Worm (Caenorhabditis elegans) whole organism, L3 larva: ENCODE measurements around the gene C04E6.5.
A peak's percentile ranks its signal among the peaks of the same experiment; 100 is the strongest.

Experiments
- R02D3.7 ChIP-seq: fragments of 150-350 bp; optimal IDR thresholded peaks from 2 replicates; lab custom pipeline; 2014; ENCODE audit warnings: missing biosample characterization, missing genetic modification characterization
- ZK546.5 ChIP-seq: sonication (generic microtip); optimal IDR thresholded peaks from 2 replicates; lab custom pipeline; 2017; ENCODE audit warnings: missing biosample characterization, missing genetic modification characterization
- ama-1 ChIP-seq: fragments of 150-350 bp; optimal IDR thresholded peaks from 2 replicates; lab custom pipeline; 2018
- ceh-16 ChIP-seq: sonication (generic microtip); optimal IDR thresholded peaks from 2 replicates; lab custom pipeline; 2017; ENCODE audit warnings: missing biosample characterization, missing genetic modification characterization
- ceh-28 ChIP-seq: fragments of 150-350 bp; optimal IDR thresholded peaks from 2 replicates; lab custom pipeline; 2014; ENCODE audit warnings: missing biosample characterization, missing genetic modification reagents, missing genetic modification characterization
- ceh-82 ChIP-seq: fragments of 150-350 bp; optimal IDR thresholded peaks from 2 replicates; lab custom pipeline; 2014; ENCODE audit warnings: missing biosample characterization, missing genetic modification characterization
- ceh-9 ChIP-seq: sonication (generic microtip); optimal IDR thresholded peaks from 2 replicates; lab custom pipeline; 2018; ENCODE audit warnings: missing biosample characterization, missing genetic modification characterization
- daf-12 ChIP-seq: fragments of 150-350 bp; optimal IDR thresholded peaks from 2 replicates; lab custom pipeline; 2014; ENCODE audit warnings: missing biosample characterization, missing genetic modification reagents, missing genetic modification characterization
- egl-27 ChIP-seq: sonication (generic microtip); optimal IDR thresholded peaks from 4 replicates; lab custom pipeline; 2017; ENCODE audit warnings: missing biosample characterization, missing genetic modification reagents, missing genetic modification characterization
- egl-5 ChIP-seq: fragments of 150-350 bp; optimal IDR thresholded peaks from 2 replicates; lab custom pipeline; 2017; ENCODE audit warnings: missing biosample characterization, missing genetic modification reagents, missing genetic modification characterization, inconsistent platforms
- elt-1 ChIP-seq: fragments of 150-350 bp; optimal IDR thresholded peaks from 2 replicates; lab custom pipeline; 2014; ENCODE audit warnings: missing biosample characterization, missing genetic modification characterization
- elt-2 ChIP-seq: sonication (generic microtip); optimal IDR thresholded peaks from 2 replicates; lab custom pipeline; 2016; ENCODE audit warnings: missing genetic modification reagents, mild to moderate bottlenecking, missing genetic modification characterization, missing compliant biosample characterization
- eor-1 ChIP-seq, 2 experiments: fragments of 150-350 bp; optimal IDR thresholded peaks; 2 replicates each; lab custom pipeline; 2014 to 2018; ENCODE audit warnings: missing biosample characterization in 2 of 2, missing genetic modification characterization in 2 of 2
- fkh-10 ChIP-seq: sonication (generic microtip); optimal IDR thresholded peaks from 2 replicates; lab custom pipeline; 2017; ENCODE audit warnings: missing biosample characterization, missing genetic modification reagents, missing genetic modification characterization
- fkh-2 ChIP-seq: fragments of 150-350 bp; optimal IDR thresholded peaks from 2 replicates; lab custom pipeline; 2014; ENCODE audit warnings: missing biosample characterization, missing genetic modification reagents, missing genetic modification characterization
- fos-1 ChIP-seq: fragments of 150-350 bp; optimal IDR thresholded peaks from 2 replicates; lab custom pipeline; 2014; ENCODE audit warnings: missing biosample characterization, missing genetic modification characterization
- hmg-11 ChIP-seq: sonication (generic microtip); optimal IDR thresholded peaks from 2 replicates; lab custom pipeline; 2016; ENCODE audit warnings: missing genetic modification characterization, missing compliant biosample characterization
- jun-1 ChIP-seq: fragments of 150-350 bp; optimal IDR thresholded peaks from 2 replicates; lab custom pipeline; 2014; ENCODE audit warnings: missing biosample characterization, missing genetic modification reagents, missing genetic modification characterization
- lin-15B ChIP-seq: fragments of 150-350 bp; optimal IDR thresholded peaks from 2 replicates; lab custom pipeline; 2014; ENCODE audit warnings: missing biosample characterization, missing genetic modification characterization
- lin-39 ChIP-seq: fragments of 150-350 bp; optimal IDR thresholded peaks from 2 replicates; lab custom pipeline; 2018; ENCODE audit warnings: missing biosample characterization, missing genetic modification reagents, missing genetic modification characterization
- lsy-12 ChIP-seq: sonication (generic microtip); optimal IDR thresholded peaks from 2 replicates; lab custom pipeline; 2016; ENCODE audit warnings: mild to moderate bottlenecking, missing genetic modification characterization, missing compliant biosample characterization
- mdl-1 ChIP-seq: fragments of 150-350 bp; optimal IDR thresholded peaks from 2 replicates; lab custom pipeline; 2014; ENCODE audit warnings: missing biosample characterization, missing genetic modification characterization
- mml-1 ChIP-seq: fragments of 150-350 bp; sonication (generic microtip); optimal IDR thresholded peaks from 3 replicates; lab custom pipeline; 2014; ENCODE audit warnings: missing biosample characterization, missing genetic modification characterization
- nfya-1 ChIP-seq: sonication (generic microtip); optimal IDR thresholded peaks from 2 replicates; lab custom pipeline; 2017; ENCODE audit warnings: missing genetic modification characterization, mild to moderate bottlenecking, missing compliant biosample characterization, antibody characterized with exemption, moderate library complexity; ENCODE audit not compliant: insufficient read depth
- nhr-11 ChIP-seq: fragments of 150-350 bp; optimal IDR thresholded peaks from 2 replicates; lab custom pipeline; 2014; ENCODE audit warnings: missing biosample characterization, missing genetic modification characterization
- nhr-12 ChIP-seq: fragments of 150-350 bp; optimal IDR thresholded peaks from 2 replicates; lab custom pipeline; 2014; ENCODE audit warnings: missing biosample characterization, missing genetic modification characterization
- nhr-23 ChIP-seq: fragments of 150-350 bp; optimal IDR thresholded peaks from 2 replicates; lab custom pipeline; 2014; ENCODE audit warnings: missing biosample characterization, missing genetic modification reagents, missing genetic modification characterization
- nhr-237 ChIP-seq: fragments of 150-350 bp; optimal IDR thresholded peaks from 2 replicates; lab custom pipeline; 2014; ENCODE audit warnings: missing biosample characterization, missing genetic modification characterization
- nhr-25 ChIP-seq: sonication (generic microtip); optimal IDR thresholded peaks from 2 replicates; lab custom pipeline; 2017; ENCODE audit warnings: missing biosample characterization, missing genetic modification characterization
- nhr-28 ChIP-seq: fragments of 150-350 bp; optimal IDR thresholded peaks from 2 replicates; lab custom pipeline; 2014; ENCODE audit warnings: missing biosample characterization, missing genetic modification characterization
- nhr-43 ChIP-seq: sonication (generic microtip); optimal IDR thresholded peaks from 2 replicates; lab custom pipeline; 2016; ENCODE audit warnings: mild to moderate bottlenecking, missing genetic modification characterization, missing compliant biosample characterization; ENCODE audit not compliant: poor library complexity, severe bottlenecking
- nhr-67 ChIP-seq: fragments of 150-350 bp; optimal IDR thresholded peaks from 2 replicates; lab custom pipeline; 2014; ENCODE audit warnings: missing biosample characterization, missing genetic modification characterization
- nhr-76 ChIP-seq: fragments of 150-350 bp; sonication (generic microtip); optimal IDR thresholded peaks from 5 replicates; lab custom pipeline; 2014; ENCODE audit warnings: missing biosample characterization, missing genetic modification characterization
- nhr-77 ChIP-seq: fragments of 150-350 bp; optimal IDR thresholded peaks from 2 replicates; lab custom pipeline; 2014; ENCODE audit warnings: missing biosample characterization, missing genetic modification characterization
- pha-4 ChIP-seq: fragments of 150-350 bp; optimal IDR thresholded peaks from 2 replicates; lab custom pipeline; 2014; ENCODE audit warnings: missing biosample characterization, missing genetic modification reagents, missing genetic modification characterization
- pqm-1 ChIP-seq: fragments of 150-350 bp; optimal IDR thresholded peaks from 2 replicates; lab custom pipeline; 2017; ENCODE audit warnings: missing biosample characterization, missing genetic modification characterization, inconsistent platforms
- sea-2 ChIP-seq: fragments of 150-350 bp; sonication (generic microtip); optimal IDR thresholded peaks from 4 replicates; lab custom pipeline; 2014; ENCODE audit warnings: missing biosample characterization, missing genetic modification reagents, missing genetic modification characterization
- skn-1 ChIP-seq: fragments of 150-350 bp; optimal IDR thresholded peaks from 2 replicates; lab custom pipeline; 2014; ENCODE audit warnings: missing biosample characterization, missing genetic modification characterization
- snpc-4 ChIP-seq: fragments of 150-350 bp; optimal IDR thresholded peaks from 2 replicates; lab custom pipeline; 2014; ENCODE audit warnings: missing biosample characterization, missing genetic modification characterization
- tbx-2 ChIP-seq: sonication (generic microtip); optimal IDR thresholded peaks from 2 replicates; lab custom pipeline; 2016; ENCODE audit warnings: mild to moderate bottlenecking, missing genetic modification characterization, missing compliant biosample characterization
- unc-39 ChIP-seq: sonication (generic microtip); optimal IDR thresholded peaks from 4 replicates; lab custom pipeline; 2017; ENCODE audit warnings: missing biosample characterization, missing genetic modification characterization
- unc-62 ChIP-seq: fragments of 150-350 bp; sonication (generic microtip); optimal IDR thresholded peaks from 4 replicates; lab custom pipeline; 2014; ENCODE audit warnings: missing biosample characterization, missing genetic modification reagents, missing genetic modification characterization
- zag-1 ChIP-seq: fragments of 150-350 bp; optimal IDR thresholded peaks from 2 replicates; lab custom pipeline; 2014; ENCODE audit warnings: missing biosample characterization, missing genetic modification characterization
- ztf-11 ChIP-seq: fragments of 150-350 bp; optimal IDR thresholded peaks from 2 replicates; lab custom pipeline; 2014; ENCODE audit warnings: missing biosample characterization, missing genetic modification characterization
- ztf-4 ChIP-seq: fragments of 150-350 bp; optimal IDR thresholded peaks from 2 replicates; lab custom pipeline; 2014; ENCODE audit warnings: missing biosample characterization, missing genetic modification characterization

Gene C04E6.5

ce11 chrV:5912426-5912825 lies 10.5 kb downstream of the C04E6.5 start, which contains the start of gene C04E6.13:
TSS of gene C04E6.13 (plus strand) at chrV:5912726.
- TF ChIP-seq ztf-4 (tag; lab: Kevin White, UChicago) (no peak), R02D3.7 (tag; lab: Kevin White, UChicago) (no peak), ceh-9 (no peak), hmg-11 (no peak), ZK546.5 (tag; lab: Kevin White, UChicago) (no peak), ztf-11 (tag; lab: Kevin White, UChicago) (no peak), lin-15B (tag; lab: Kevin White, UChicago) (no peak), lsy-12 (tag; lab: Kevin White, UChicago) (no peak), nhr-12 (tag; lab: Kevin White, UChicago) (no peak), nhr-67 (no peak), ama-1 (lab: Kevin White, UChicago) (no peak), egl-27 (tag; lab: Kevin White, UChicago) (no peak), nhr-23 (tag; lab: Kevin White, UChicago) (no peak), nhr-25 (tag; lab: Kevin White, UChicago) (no peak), daf-12 (tag; lab: Kevin White, UChicago) (no peak), snpc-4 (tag; lab: Kevin White, UChicago) (no peak), skn-1 (tag; lab: Kevin White, UChicago) (no peak), ceh-82 (tag; lab: Kevin White, UChicago) (no peak), fos-1 (tag; lab: Kevin White, UChicago) (no peak), egl-5 (no peak)

DNA sequence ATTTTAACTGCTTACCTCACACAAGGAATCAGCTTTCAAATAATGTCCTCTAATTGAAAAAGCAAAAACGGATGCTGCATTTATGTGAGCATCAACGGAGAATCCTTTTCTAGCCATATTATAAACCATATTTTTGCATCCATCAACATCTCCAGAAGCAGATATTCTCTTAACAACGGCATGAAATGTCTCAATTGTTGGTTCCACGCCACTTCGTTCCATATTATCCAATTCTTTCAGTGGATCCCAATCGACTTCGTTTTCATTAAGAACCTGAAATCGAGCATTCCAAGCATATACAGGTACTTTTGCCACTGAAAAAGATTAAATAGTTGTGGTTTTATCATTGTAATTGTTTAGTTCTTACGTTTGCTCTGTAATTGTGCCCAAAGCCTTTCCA lies 14.9 kb downstream of the C04E6.5 start:
- TF ChIP-seq nhr-77 (tag; lab: Kevin White, UChicago): no peak
- no peak for TF ChIP-seq eor-1 (tag; optimal IDR thresholded peaks at IDR 0.05; lab: Kevin White, UChicago)
- TF ChIP-seq mml-1: no peak
- no peak for TF ChIP-seq nhr-23 (tag; lab: Kevin White, UChicago)
- TF ChIP-seq daf-12 (tag; lab: Kevin White, UChicago): no peak
- no peak for TF ChIP-seq nhr-28 (tag; lab: Kevin White, UChicago)
- TF ChIP-seq ceh-16 (tag; lab: Kevin White, UChicago): no peak
- TF ChIP-seq unc-39 (tag; lab: Kevin White, UChicago): no peak
- TF ChIP-seq ceh-28 (tag; lab: Kevin White, UChicago): no peak
- TF ChIP-seq mdl-1: no peak
- no peak for TF ChIP-seq egl-5
- TF ChIP-seq nhr-25 (tag; lab: Kevin White, UChicago): no peak
- TF ChIP-seq ceh-9: no peak
- TF ChIP-seq pqm-1 (tag; lab: Kevin White, UChicago): no peak
- no peak for TF ChIP-seq fkh-2

DNA sequence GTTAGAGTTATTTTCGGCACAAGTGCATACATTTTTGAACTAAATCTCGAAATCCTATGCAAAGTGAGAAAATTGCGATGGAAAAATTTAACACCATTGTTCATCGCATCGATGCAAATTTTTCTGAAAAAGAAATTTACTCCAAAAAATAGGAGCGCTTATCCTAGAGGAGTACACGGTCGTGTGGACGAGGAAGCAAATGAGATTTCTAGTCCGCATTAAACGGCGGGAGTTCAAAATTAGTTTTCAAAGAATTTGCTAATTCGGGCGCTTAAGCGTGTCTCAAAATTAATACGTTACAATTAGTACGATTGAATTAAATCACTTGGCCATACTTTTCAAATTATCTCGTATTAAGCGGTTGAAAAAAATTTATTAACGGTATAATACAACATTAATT lies 15.8 kb downstream of the C04E6.5 start, which contains the start of gene lrpr-1:
TSS of gene lrpr-1 (minus strand) at position 185 of the 400 bp plus-strand sequence.
- TF ChIP-seq ama-1 (lab: Kevin White, UChicago) (no peak), nhr-12 (tag; lab: Kevin White, UChicago) (no peak), pha-4 (no peak), fkh-10 (no peak), R02D3.7 (tag; lab: Kevin White, UChicago) (peak; percentile 71), ceh-16 (tag; lab: Kevin White, UChicago) (no peak), unc-62 (no peak), snpc-4 (tag; lab: Kevin White, UChicago) (no peak), nhr-76 (peak; percentile 47), nhr-11 (no peak), fos-1 (tag; lab: Kevin White, UChicago) (no peak), nhr-23 (tag; lab: Kevin White, UChicago) (peak; percentile 82), egl-5 (peak; percentile 37), lsy-12 (tag; lab: Kevin White, UChicago) (peak; percentile 80), lin-39 (tag; lab: Kevin White, UChicago) (peak; percentile 34), nhr-43 (tag; lab: Kevin White, UChicago) (peak; percentile 95), elt-2 (tag; lab: Kevin White, UChicago) (no peak), eor-1 (tag; optimal IDR thresholded peaks at IDR 0.05; lab: Kevin White, UChicago) (no peak), skn-1 (tag; lab: Kevin White, UChicago) (peak; percentile 59), daf-12 (tag; lab: Kevin White, UChicago) (no peak), mdl-1 (no peak), lin-15B (tag; lab: Kevin White, UChicago) (peak; percentile 76), nhr-77 (tag; lab: Kevin White, UChicago) (no peak), ztf-4 (tag; lab: Kevin White, UChicago) (no peak), ZK546.5 (tag; lab: Kevin White, UChicago) (no peak), ztf-11 (tag; lab: Kevin White, UChicago) (no peak), jun-1 (tag; lab: Kevin White, UChicago) (peak; percentile 42), zag-1 (tag; lab: Kevin White, UChicago) (no peak), mml-1 (no peak), egl-27 (tag; lab: Kevin White, UChicago) (no peak), unc-39 (tag; lab: Kevin White, UChicago) (no peak), hmg-11 (peak; percentile 56), ceh-82 (tag; lab: Kevin White, UChicago) (peak; percentile 48), nhr-28 (tag; lab: Kevin White, UChicago) (no peak), fkh-2 (peak; percentile 56), nfya-1 (peak; percentile 71), sea-2 (GFP tag; lab: Kevin White, UChicago) (no peak), nhr-237 (tag; lab: Kevin White, UChicago) (no peak), elt-1 (tag; lab: Kevin White, UChicago) (no peak), ceh-9 (no peak), pqm-1 (tag; lab: Kevin White, UChicago) (peak; percentile 50), tbx-2 (tag; lab: Kevin White, UChicago) (no peak)
